Fruit fly (Drosophila melanogaster): ENCODE measurements around the gene CG13926.

dm6 chr3L:1614465-1615084 lies 3.4 kb downstream of the CG13926 start:
- TF ChIP-seq CG17912 (GFP tag; optimal IDR thresholded peaks at IDR 0.05) (no peak), CG30020 (tag; optimal IDR thresholded peaks at IDR 0.05) (no peak), danr (GFP tag; IDR thresholded peaks at IDR 0.05) (no peak), psq (GFP tag; optimal IDR thresholded peaks at IDR 0.05) (no peak)
